Worm (Caenorhabditis elegans) whole organism, late embryonic: ENCODE results near the gene C33C12.11.

Source experiments
- K02D7.2 ChIP-seq: sonication (generic microtip); optimal IDR thresholded peaks from 2 replicates; lab custom pipeline; 2017; ENCODE audit warnings: mild to moderate bottlenecking, missing genetic modification characterization, missing compliant biosample characterization
- K09A11.1 ChIP-seq: sonication (generic microtip); optimal IDR thresholded peaks from 2 replicates; lab custom pipeline; 2017; ENCODE audit warnings: antibody characterized with exemption, mild to moderate bottlenecking, missing genetic modification characterization, missing compliant biosample characterization; ENCODE audit not compliant: insufficient read depth
- T23F11.4 ChIP-seq: fragments of 200-800 bp; sonication (Bioruptor generic); optimal IDR thresholded peaks from 2 replicates; lab custom pipeline; 2018; ENCODE audit warnings: mild to moderate bottlenecking, missing genetic modification characterization, missing compliant biosample characterization
- Y22D7AL.16 ChIP-seq: sonication (generic microtip); optimal IDR thresholded peaks from 2 replicates; lab custom pipeline; 2016; ENCODE audit warnings: missing genetic modification characterization, missing compliant biosample characterization
- ahr-1 ChIP-seq: sonication (generic microtip); optimal IDR thresholded peaks from 2 replicates; lab custom pipeline; 2016; ENCODE audit warnings: missing genetic modification characterization, missing compliant biosample characterization
- ama-1 ChIP-seq: fragments of 150-350 bp; optimal IDR thresholded peaks from 2 replicates; lab custom pipeline; 2014
- ceh-14 ChIP-seq: sonication (generic microtip); optimal IDR thresholded peaks from 2 replicates; lab custom pipeline; 2016; ENCODE audit warnings: missing genotype, missing genetic modification characterization, missing compliant biosample characterization
- ceh-18 ChIP-seq: sonication (generic microtip); optimal IDR thresholded peaks from 2 replicates; lab custom pipeline; 2016; ENCODE audit warnings: missing genetic modification characterization, missing compliant biosample characterization
- ceh-22 ChIP-seq: sonication (generic microtip); optimal IDR thresholded peaks from 2 replicates; lab custom pipeline; 2017; ENCODE audit warnings: missing biosample characterization, missing genetic modification characterization
- ceh-24 ChIP-seq: sonication (generic microtip); optimal IDR thresholded peaks from 2 replicates; lab custom pipeline; 2016; ENCODE audit warnings: mild to moderate bottlenecking, missing genetic modification characterization, missing compliant biosample characterization
- ceh-48 ChIP-seq: sonication (generic microtip); optimal IDR thresholded peaks from 2 replicates; lab custom pipeline; 2016; ENCODE audit warnings: missing genetic modification characterization, inconsistent platforms, missing compliant biosample characterization
- ceh-6 ChIP-seq: fragments of 200-800 bp; sonication (Bioruptor generic); optimal IDR thresholded peaks from 2 replicates; lab custom pipeline; 2018; ENCODE audit warnings: mild to moderate bottlenecking, missing genetic modification characterization, missing compliant biosample characterization
- dve-1 ChIP-seq: sonication (generic microtip); optimal IDR thresholded peaks from 2 replicates; lab custom pipeline; 2017; ENCODE audit warnings: antibody characterized with exemption, mild to moderate bottlenecking, missing genetic modification characterization, missing compliant biosample characterization
- ets-4 ChIP-seq: sonication (generic microtip); optimal IDR thresholded peaks from 2 replicates; lab custom pipeline; 2016; ENCODE audit warnings: missing genetic modification characterization, missing compliant biosample characterization
- eyg-1 ChIP-seq: sonication (generic microtip); optimal IDR thresholded peaks from 2 replicates; lab custom pipeline; 2016; ENCODE audit warnings: missing genotype, missing genetic modification characterization, missing compliant biosample characterization
- fkh-6 ChIP-seq: sonication (generic microtip); optimal IDR thresholded peaks from 2 replicates; lab custom pipeline; 2016; ENCODE audit warnings: missing genetic modification characterization, missing compliant biosample characterization
- gmeb-2 ChIP-seq: sonication (generic microtip); optimal IDR thresholded peaks from 2 replicates; lab custom pipeline; 2016; ENCODE audit warnings: missing genetic modification characterization, inconsistent platforms, missing compliant biosample characterization
- hlh-13 ChIP-seq: fragments of 200-800 bp; sonication (Bioruptor generic); optimal IDR thresholded peaks from 2 replicates; lab custom pipeline; 2018; ENCODE audit warnings: mild to moderate bottlenecking, missing genetic modification characterization, missing compliant biosample characterization
- hlh-15 ChIP-seq: sonication (generic microtip); optimal IDR thresholded peaks from 2 replicates; lab custom pipeline; 2016; ENCODE audit warnings: missing genetic modification characterization, missing compliant biosample characterization
- hlh-30 ChIP-seq: sonication (generic microtip); optimal IDR thresholded peaks from 2 replicates; lab custom pipeline; 2017; ENCODE audit warnings: antibody characterized with exemption, missing genetic modification characterization, missing compliant biosample characterization; ENCODE audit not compliant: insufficient read depth
- hlh-6 ChIP-seq: sonication (generic microtip); optimal IDR thresholded peaks from 2 replicates; lab custom pipeline; 2016; ENCODE audit warnings: missing genotype, missing genetic modification characterization, missing compliant biosample characterization
- hlh-8 ChIP-seq: sonication (generic microtip); optimal IDR thresholded peaks from 2 replicates; lab custom pipeline; 2016; ENCODE audit warnings: missing genotype, missing genetic modification characterization, missing compliant biosample characterization
- lim-6 ChIP-seq: sonication (generic microtip); optimal IDR thresholded peaks from 2 replicates; lab custom pipeline; 2016; ENCODE audit warnings: missing genetic modification characterization, missing compliant biosample characterization
- madf-2 ChIP-seq: sonication (generic microtip); optimal IDR thresholded peaks from 2 replicates; lab custom pipeline; 2017; ENCODE audit warnings: missing genetic modification characterization, missing compliant biosample characterization
- nhr-11 ChIP-seq: fragments of 150-350 bp; optimal IDR thresholded peaks from 2 replicates; lab custom pipeline; 2014; ENCODE audit warnings: missing biosample characterization, missing genetic modification characterization
- nhr-232 ChIP-seq: sonication (generic microtip); optimal IDR thresholded peaks from 2 replicates; lab custom pipeline; 2016; ENCODE audit warnings: missing genetic modification characterization, missing compliant biosample characterization
- pag-3 ChIP-seq: sonication (generic microtip); optimal IDR thresholded peaks from 2 replicates; lab custom pipeline; 2016; ENCODE audit warnings: missing compliant biosample characterization, missing genetic modification characterization, borderline replicate concordance
- pha-2 ChIP-seq: sonication (generic microtip); optimal IDR thresholded peaks from 2 replicates; lab custom pipeline; 2017; ENCODE audit warnings: mild to moderate bottlenecking, missing genetic modification characterization, missing compliant biosample characterization
- pha-4 ChIP-seq: fragments of 150-350 bp; optimal IDR thresholded peaks from 2 replicates; lab custom pipeline; 2018; ENCODE audit warnings: missing biosample characterization, missing genetic modification reagents, missing genetic modification characterization
- pqm-1 ChIP-seq: sonication (generic microtip); optimal IDR thresholded peaks from 2 replicates; lab custom pipeline; 2016; ENCODE audit warnings: missing genetic modification characterization, missing compliant biosample characterization
- pros-1 ChIP-seq: fragments of 150-350 bp; optimal IDR thresholded peaks from 2 replicates; lab custom pipeline; 2014; ENCODE audit warnings: missing biosample characterization, missing genetic modification reagents, missing genetic modification characterization
- ref-2 ChIP-seq: sonication (generic microtip); optimal IDR thresholded peaks from 2 replicates; lab custom pipeline; 2016; ENCODE audit warnings: missing genetic modification characterization, missing compliant biosample characterization
- sdc-2 ChIP-seq: sonication (generic microtip); optimal IDR thresholded peaks from 2 replicates; lab custom pipeline; 2016; ENCODE audit warnings: missing genotype, missing genetic modification characterization, missing compliant biosample characterization
- tbx-7 ChIP-seq: sonication (generic microtip); optimal IDR thresholded peaks from 2 replicates; lab custom pipeline; 2016; ENCODE audit warnings: missing genotype, missing genetic modification characterization, missing compliant biosample characterization
- ttx-3 ChIP-seq: sonication (generic microtip); optimal IDR thresholded peaks from 2 replicates; lab custom pipeline; 2016; ENCODE audit warnings: missing genetic modification reagents, missing genetic modification characterization, missing compliant biosample characterization
- unc-3 ChIP-seq, 2 experiments: fragments of 200-800 bp in 1 of 2; sonication (Bioruptor generic) in 1 of 2; sonication (generic microtip) in 1 of 2; conservative IDR thresholded peaks in 1 of 2; optimal IDR thresholded peaks in 1 of 2; 2 replicates each; pipeline versions ENCODE4 v1.3.6 to Lab custom; 2016 to 2022; ENCODE audit warnings: missing compliant biosample characterization in 2 of 2, missing genetic modification characterization in 2 of 2, missing genetic modification reagents in 1 of 2
- unc-86 ChIP-seq: sonication (generic microtip); optimal IDR thresholded peaks from 2 replicates; lab custom pipeline; 2016; ENCODE audit warnings: missing genetic modification characterization, missing compliant biosample characterization

C33C12.11 gene

DNA sequence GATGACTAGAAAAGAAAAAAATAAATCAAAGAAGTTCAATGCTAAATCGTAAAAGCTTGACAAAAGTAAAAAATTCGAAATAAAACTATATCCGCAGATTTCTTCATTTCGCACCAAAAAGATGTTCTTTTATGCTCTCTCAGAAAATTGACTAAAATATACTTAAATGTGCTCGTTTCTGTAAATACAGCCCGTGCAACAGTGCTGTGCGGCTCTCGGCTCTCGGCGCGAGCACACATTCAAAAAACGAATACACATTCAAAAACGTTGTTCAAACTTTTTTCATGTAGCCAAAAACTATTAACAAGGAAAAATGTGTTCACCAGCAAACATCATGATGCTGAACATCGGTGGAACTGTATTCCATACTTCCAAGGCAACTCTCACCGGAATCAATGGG is 22.8 kb downstream of the C33C12.11 start, which contains the start of gene C40A11.3:
Gene C40A11.3, plus strand, starts transcription at position 301 of the 400 bp plus-strand sequence.
- TF ChIP-seq pqm-1 (tag; lab: Kevin White, UChicago) = no peak
- TF ChIP-seq K02D7.2 (tag; lab: Kevin White, UChicago) = no peak
- no peak for TF ChIP-seq gmeb-2 (tag; lab: Kevin White, UChicago)

DNA sequence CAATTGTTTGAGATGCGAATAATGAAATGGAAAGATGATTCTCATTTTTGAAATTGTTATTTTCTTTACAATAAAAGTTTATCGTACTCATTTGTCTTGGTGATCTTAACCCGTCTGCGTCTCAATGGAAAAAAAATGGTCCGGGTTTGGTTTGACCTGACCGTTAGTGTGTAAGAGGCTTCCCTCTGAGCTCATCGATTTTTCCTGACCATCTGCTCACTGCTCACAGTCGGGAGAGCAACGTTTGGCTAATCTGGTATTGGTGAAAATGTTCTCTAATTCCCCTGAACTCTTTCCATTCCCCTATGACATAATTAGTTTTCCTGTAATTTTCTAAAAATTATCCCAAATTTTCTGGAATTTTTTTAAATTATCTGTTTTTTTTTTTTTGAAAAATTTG is 24.7 kb downstream of the C33C12.11 start:
- TF ChIP-seq K02D7.2 (tag; lab: Kevin White, UChicago) (no peak), ets-4 (tag; lab: Kevin White, UChicago) (no peak), tbx-7 (tag; lab: Kevin White, UChicago) (no peak), pha-4 (tag; lab: Kevin White, UChicago) (no peak)

DNA sequence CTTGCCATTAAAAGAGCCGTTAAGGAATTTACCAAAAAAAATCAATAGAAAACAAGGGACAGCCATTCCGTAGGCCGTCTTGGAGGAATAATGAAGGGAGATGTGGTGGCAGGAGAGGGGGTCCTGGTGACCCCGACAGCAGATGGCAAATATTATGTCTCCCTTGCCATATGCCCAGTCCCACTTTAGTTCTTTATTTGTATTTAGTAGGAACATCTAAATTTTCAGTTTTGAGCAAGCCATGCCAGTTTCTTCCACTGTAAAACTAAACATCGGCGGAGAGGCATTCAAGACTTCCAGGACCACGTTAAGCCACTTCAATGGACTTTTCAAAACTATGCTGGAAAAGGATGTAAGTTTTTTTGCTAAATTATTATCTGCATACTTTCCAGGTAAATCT is 26.4 kb downstream of the C33C12.11 start, which contains the start of gene C40A11.4:
Gene C40A11.4, plus strand, starts transcription at position 188 of the 400 bp plus-strand sequence.
- no peak for TF ChIP-seq pha-2
- peak; percentile 16 for TF ChIP-seq ceh-48 (tag; lab: Kevin White, UChicago)

DNA sequence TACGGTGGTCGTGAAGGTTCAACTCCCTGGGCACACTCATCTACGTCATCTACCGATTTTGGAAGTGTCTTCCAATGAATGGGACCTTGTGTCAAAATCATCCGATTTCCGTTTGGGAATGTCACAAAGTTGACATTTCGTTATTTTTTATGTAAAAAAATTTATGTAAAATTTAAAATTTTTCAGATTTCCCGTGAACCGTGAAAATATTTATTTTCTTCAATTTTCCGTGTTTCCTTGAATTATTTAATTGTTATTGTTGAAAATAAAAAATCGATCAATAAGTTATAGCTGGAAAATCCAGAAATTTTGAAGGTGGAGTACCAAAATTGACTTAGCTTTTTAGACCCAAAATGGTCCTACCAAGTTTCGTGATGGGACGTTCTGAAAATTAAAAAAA is 28.0 kb downstream of the C33C12.11 start, which contains the start of gene hpo-7:
Gene hpo-7, minus strand, starts transcription at position 101 of the 400 bp plus-strand sequence.
- TF ChIP-seq pqm-1 (tag; lab: Kevin White, UChicago) (no peak), madf-2 (tag; lab: Kevin White, UChicago) (no peak), ref-2 (tag; lab: Kevin White, UChicago) (no peak), ama-1 (no peak), nhr-11 (no peak), sdc-2 (no peak), ahr-1 (tag; lab: Kevin White, UChicago) (no peak), hlh-6 (tag; lab: Kevin White, UChicago) (no peak), ttx-3 (no peak), nhr-232 (tag; lab: Kevin White, UChicago) (no peak), eyg-1 (tag; lab: Kevin White, UChicago) (no peak), T23F11.4 (GFP tag; lab: Kevin White, UChicago) (no peak), unc-3 (GFP tag; conservative IDR thresholded peaks at IDR 0.05; lab: Robert Waterston, UW) (no peak), unc-3 (tag; optimal IDR thresholded peaks at IDR 0.05; lab: Kevin White, UChicago) (no peak), hlh-15 (tag; lab: Kevin White, UChicago) (no peak)

DNA sequence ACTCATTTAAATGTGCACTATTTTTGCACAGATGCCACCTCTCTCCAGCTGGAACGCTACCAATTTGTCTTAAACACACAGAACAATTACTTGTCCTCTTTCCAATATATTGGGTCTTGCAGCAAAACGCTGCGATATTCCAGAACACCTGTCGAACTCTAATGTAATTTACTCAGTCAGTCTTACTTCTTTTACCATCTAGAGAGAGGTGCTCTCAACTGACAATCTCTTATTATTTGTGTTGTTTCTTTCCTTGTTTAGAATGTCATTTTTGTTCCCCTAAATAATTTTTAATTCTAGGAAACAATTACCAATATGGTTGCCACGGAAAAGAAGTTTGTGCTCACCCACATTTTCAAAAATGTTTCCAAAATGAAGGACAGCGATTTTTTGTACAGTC is 32.9 kb downstream of the C33C12.11 start, which contains the start of gene sdz-28:
Gene sdz-28, plus strand, starts transcription at position 301 of the 400 bp plus-strand sequence.
- TF ChIP-seq lim-6 (tag; lab: Kevin White, UChicago) = no peak
- TF ChIP-seq hlh-13 (GFP tag; lab: Kevin White, UChicago) = no peak
- no peak for TF ChIP-seq pros-1 (tag; lab: Kevin White, UChicago)
- TF ChIP-seq ets-4 (tag; lab: Kevin White, UChicago) = no peak
- no peak for TF ChIP-seq eyg-1 (tag; lab: Kevin White, UChicago)
- TF ChIP-seq hlh-15 (tag; lab: Kevin White, UChicago) = no peak
- TF ChIP-seq hlh-30 (tag; lab: Kevin White, UChicago) = no peak
- TF ChIP-seq unc-86 (tag; lab: Kevin White, UChicago) = no peak
- TF ChIP-seq ceh-14 = no peak
- TF ChIP-seq ref-2 (tag; lab: Kevin White, UChicago) = no peak
- TF ChIP-seq hlh-8 (tag; lab: Kevin White, UChicago) = no peak

DNA sequence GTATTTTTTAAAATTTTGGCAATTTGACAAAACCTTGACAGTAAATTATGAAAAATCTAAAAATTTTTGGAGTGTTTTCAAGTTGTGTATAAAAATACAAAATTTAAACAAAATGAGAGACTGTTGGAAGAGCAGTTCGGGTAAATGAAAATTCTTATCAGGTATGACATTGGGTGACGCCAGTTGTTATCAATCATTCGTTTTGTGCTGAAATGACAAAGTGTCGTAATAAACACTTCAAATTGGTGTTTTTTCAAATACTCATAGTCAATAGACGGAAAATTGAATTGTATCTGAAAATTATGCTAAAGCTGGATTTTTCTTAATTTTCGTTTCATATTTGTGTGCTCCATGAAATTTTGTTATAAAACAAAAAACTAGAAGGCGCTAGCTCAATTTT is 40.9 kb downstream of the C33C12.11 start:
- no peak for TF ChIP-seq unc-3 (GFP tag; conservative IDR thresholded peaks at IDR 0.05; lab: Robert Waterston, UW)
- no peak for TF ChIP-seq unc-3 (tag; optimal IDR thresholded peaks at IDR 0.05; lab: Kevin White, UChicago)
- no peak for TF ChIP-seq ahr-1 (tag; lab: Kevin White, UChicago)
- no peak for TF ChIP-seq ceh-22 (tag; lab: Kevin White, UChicago)
- TF ChIP-seq eyg-1 (tag; lab: Kevin White, UChicago) = no peak
- TF ChIP-seq dve-1 = no peak
- no peak for TF ChIP-seq pha-2
- TF ChIP-seq pag-3 (tag; lab: Kevin White, UChicago) = no peak
- TF ChIP-seq ceh-24 (tag; lab: Kevin White, UChicago) = no peak
- TF ChIP-seq lim-6 (tag; lab: Kevin White, UChicago) = no peak
- no peak for TF ChIP-seq Y22D7AL.16 (tag; lab: Kevin White, UChicago)
- no peak for TF ChIP-seq pha-4 (tag; lab: Kevin White, UChicago)
- TF ChIP-seq fkh-6 (tag; lab: Kevin White, UChicago) = no peak
- TF ChIP-seq ceh-14 = no peak
- TF ChIP-seq ceh-18 = no peak
- no peak for TF ChIP-seq ceh-6
- TF ChIP-seq hlh-30 (tag; lab: Kevin White, UChicago) = no peak
- no peak for TF ChIP-seq K09A11.1
- TF ChIP-seq nhr-232 (tag; lab: Kevin White, UChicago) = no peak
